Worm (Caenorhabditis elegans) whole organism, L2 larva: ENCODE results near the gene C49C3.20.

Experiments used
- blmp-1 ChIP-seq: sonication (generic microtip); optimal IDR thresholded peaks from 2 replicates; lab custom pipeline; 2017; ENCODE audit warnings: missing genetic modification characterization, mild to moderate bottlenecking, missing compliant biosample characterization, antibody characterized with exemption, moderate library complexity; ENCODE audit not compliant: insufficient read depth
- elt-1 ChIP-seq: fragments of 150-350 bp; optimal IDR thresholded peaks from 2 replicates; lab custom pipeline; 2014; ENCODE audit warnings: missing biosample characterization, missing genetic modification characterization
- lin-11 ChIP-seq: fragments of 150-350 bp; sonication (generic microtip); optimal IDR thresholded peaks from 2 replicates; lab custom pipeline; 2014; ENCODE audit warnings: missing biosample characterization, missing genetic modification characterization, inconsistent platforms, mixed read lengths
- lin-13 ChIP-seq: fragments of 150-350 bp; optimal IDR thresholded peaks from 2 replicates; lab custom pipeline; 2014; ENCODE audit warnings: missing biosample characterization, missing genetic modification reagents, missing genetic modification characterization
- lin-39 ChIP-seq: fragments of 150-350 bp; optimal IDR thresholded peaks from 2 replicates; lab custom pipeline; 2014; ENCODE audit warnings: missing biosample characterization, missing genetic modification reagents, missing genetic modification characterization
- lsy-2 ChIP-seq, 2 experiments: fragments of 150-350 bp in 1 of 2; sonication (generic microtip) in 1 of 2; optimal IDR thresholded peaks; 2 replicates each; lab custom pipeline; 2014 to 2017; ENCODE audit warnings: missing biosample characterization in 2 of 2, missing genetic modification characterization in 2 of 2
- nhr-12 ChIP-seq: fragments of 150-350 bp; optimal IDR thresholded peaks from 2 replicates; lab custom pipeline; 2014; ENCODE audit warnings: missing biosample characterization, missing genetic modification characterization
- nhr-23 ChIP-seq: fragments of 150-350 bp; optimal IDR thresholded peaks from 2 replicates; lab custom pipeline; 2014; ENCODE audit warnings: missing biosample characterization, missing genetic modification reagents, missing genetic modification characterization
- nhr-6 ChIP-seq: fragments of 150-350 bp; optimal IDR thresholded peaks from 2 replicates; lab custom pipeline; 2014; ENCODE audit warnings: missing biosample characterization, missing genetic modification characterization
- snpc-4 ChIP-seq: fragments of 150-350 bp; optimal IDR thresholded peaks from 2 replicates; lab custom pipeline; 2014; ENCODE audit warnings: missing biosample characterization, missing genetic modification characterization

DNA sequence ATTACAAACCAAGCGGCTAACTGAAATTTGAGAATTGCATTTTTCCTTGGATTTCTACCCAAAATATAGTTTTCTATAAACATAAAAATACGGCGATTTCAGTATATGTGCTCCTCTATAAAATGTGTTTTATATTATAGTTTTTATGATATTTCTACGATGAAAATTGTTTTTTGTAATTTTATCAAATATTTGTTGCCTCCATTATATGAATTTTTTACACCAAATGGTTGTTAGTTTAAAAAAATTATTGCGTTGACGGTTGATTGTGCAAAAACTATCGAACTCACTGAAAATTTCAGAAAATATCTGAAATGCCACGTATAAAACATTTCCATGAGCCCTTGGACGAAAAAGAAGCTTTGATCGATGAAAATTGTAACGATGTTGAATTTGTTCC lies 8.1 kb downstream of the C49C3.20 start, which contains the start of gene T28F3.9:
- TF ChIP-seq lin-13 (GFP tag; lab: Kevin White, UChicago), result no peak
- no peak for TF ChIP-seq nhr-6
- TF ChIP-seq snpc-4 (tag; lab: Kevin White, UChicago), result no peak
- no peak for TF ChIP-seq blmp-1 (tag; lab: Kevin White, UChicago)
- no peak for TF ChIP-seq nhr-23 (tag; lab: Kevin White, UChicago)
- TF ChIP-seq lin-11 (tag; lab: Kevin White, UChicago), result no peak
- TF ChIP-seq lin-39 (tag; lab: Kevin White, UChicago), result no peak
- no peak for TF ChIP-seq lsy-2 (tag; optimal IDR thresholded peaks at IDR 0.05; lab: Kevin White, UChicago)
- no peak for TF ChIP-seq nhr-12 (tag; lab: Kevin White, UChicago)
- no peak for TF ChIP-seq elt-1 (tag; lab: Kevin White, UChicago)
